Worm (Caenorhabditis elegans) whole organism, late embryonic: ENCODE results near the gene mpst-7.

Source experiments
- C08G9.2 ChIP-seq: sonication (generic microtip); optimal IDR thresholded peaks from 2 replicates; lab custom pipeline; 2016; ENCODE audit warnings: mild to moderate bottlenecking, missing genetic modification characterization, moderate library complexity, missing compliant biosample characterization
- K02D7.2 ChIP-seq: sonication (generic microtip); optimal IDR thresholded peaks from 2 replicates; lab custom pipeline; 2017; ENCODE audit warnings: mild to moderate bottlenecking, missing genetic modification characterization, missing compliant biosample characterization
- Y22D7AL.16 ChIP-seq: sonication (generic microtip); optimal IDR thresholded peaks from 2 replicates; lab custom pipeline; 2016; ENCODE audit warnings: missing genetic modification characterization, missing compliant biosample characterization
- ahr-1 ChIP-seq: sonication (generic microtip); optimal IDR thresholded peaks from 2 replicates; lab custom pipeline; 2016; ENCODE audit warnings: missing genetic modification characterization, missing compliant biosample characterization
- ama-1 ChIP-seq: fragments of 150-350 bp; optimal IDR thresholded peaks from 2 replicates; lab custom pipeline; 2014
- ceh-18 ChIP-seq: sonication (generic microtip); optimal IDR thresholded peaks from 2 replicates; lab custom pipeline; 2016; ENCODE audit warnings: missing genetic modification characterization, missing compliant biosample characterization
- ceh-19 ChIP-seq: fragments of 200-800 bp; sonication (Bioruptor generic); optimal IDR thresholded peaks from 2 replicates; lab custom pipeline; 2018; ENCODE audit warnings: mild to moderate bottlenecking, missing genetic modification characterization, missing compliant biosample characterization
- ceh-2 ChIP-seq: sonication (generic microtip); optimal IDR thresholded peaks from 2 replicates; lab custom pipeline; 2016; ENCODE audit warnings: missing genotype, missing genetic modification characterization, missing compliant biosample characterization
- ceh-22 ChIP-seq: sonication (generic microtip); optimal IDR thresholded peaks from 2 replicates; lab custom pipeline; 2017; ENCODE audit warnings: missing biosample characterization, missing genetic modification characterization
- ceh-24 ChIP-seq: sonication (generic microtip); optimal IDR thresholded peaks from 2 replicates; lab custom pipeline; 2016; ENCODE audit warnings: mild to moderate bottlenecking, missing genetic modification characterization, missing compliant biosample characterization
- ceh-30 ChIP-seq: fragments of 150-350 bp; optimal IDR thresholded peaks from 2 replicates; lab custom pipeline; 2014; ENCODE audit warnings: missing biosample characterization, missing genetic modification characterization
- ceh-48 ChIP-seq: sonication (generic microtip); optimal IDR thresholded peaks from 2 replicates; lab custom pipeline; 2016; ENCODE audit warnings: missing genetic modification characterization, inconsistent platforms, missing compliant biosample characterization
- ceh-6 ChIP-seq: fragments of 200-800 bp; sonication (Bioruptor generic); optimal IDR thresholded peaks from 2 replicates; lab custom pipeline; 2018; ENCODE audit warnings: mild to moderate bottlenecking, missing genetic modification characterization, missing compliant biosample characterization
- dmd-4 ChIP-seq: sonication (generic microtip); optimal IDR thresholded peaks from 2 replicates; lab custom pipeline; 2016; ENCODE audit warnings: borderline replicate concordance, missing genetic modification characterization, missing compliant biosample characterization
- elt-2 ChIP-seq: sonication (generic microtip); optimal IDR thresholded peaks from 2 replicates; lab custom pipeline; 2016; ENCODE audit warnings: missing genetic modification reagents, missing genetic modification characterization, missing compliant biosample characterization
- ets-4 ChIP-seq: sonication (generic microtip); optimal IDR thresholded peaks from 2 replicates; lab custom pipeline; 2016; ENCODE audit warnings: missing genetic modification characterization, missing compliant biosample characterization
- fax-1 ChIP-seq: sonication (generic microtip); optimal IDR thresholded peaks from 2 replicates; lab custom pipeline; 2016; ENCODE audit warnings: missing genotype, missing genetic modification characterization, missing compliant biosample characterization
- fkh-10 ChIP-seq: fragments of 150-350 bp; optimal IDR thresholded peaks from 2 replicates; lab custom pipeline; 2014; ENCODE audit warnings: missing biosample characterization, missing genetic modification reagents, missing genetic modification characterization
- gmeb-2 ChIP-seq: sonication (generic microtip); optimal IDR thresholded peaks from 2 replicates; lab custom pipeline; 2016; ENCODE audit warnings: missing genetic modification characterization, inconsistent platforms, missing compliant biosample characterization
- hlh-15 ChIP-seq: sonication (generic microtip); optimal IDR thresholded peaks from 2 replicates; lab custom pipeline; 2016; ENCODE audit warnings: missing genetic modification characterization, missing compliant biosample characterization
- hlh-30 ChIP-seq: sonication (generic microtip); optimal IDR thresholded peaks from 2 replicates; lab custom pipeline; 2017; ENCODE audit warnings: antibody characterized with exemption, missing genetic modification characterization, missing compliant biosample characterization; ENCODE audit not compliant: insufficient read depth
- lim-6 ChIP-seq: sonication (generic microtip); optimal IDR thresholded peaks from 2 replicates; lab custom pipeline; 2016; ENCODE audit warnings: missing genetic modification characterization, missing compliant biosample characterization
- lin-11 ChIP-seq: fragments of 200-800 bp; sonication (Bioruptor generic); optimal IDR thresholded peaks from 2 replicates; lab custom pipeline; 2018; ENCODE audit warnings: mild to moderate bottlenecking, missing genetic modification characterization, missing compliant biosample characterization
- madf-2 ChIP-seq: sonication (generic microtip); optimal IDR thresholded peaks from 2 replicates; lab custom pipeline; 2017; ENCODE audit warnings: missing genetic modification characterization, missing compliant biosample characterization
- mec-3 ChIP-seq: sonication (generic microtip); optimal IDR thresholded peaks from 2 replicates; lab custom pipeline; 2016; ENCODE audit warnings: borderline replicate concordance, missing genetic modification characterization, missing compliant biosample characterization
- nfya-1 ChIP-seq: sonication (generic microtip); optimal IDR thresholded peaks from 2 replicates; lab custom pipeline; 2017; ENCODE audit warnings: missing genetic modification characterization, mild to moderate bottlenecking, missing compliant biosample characterization, antibody characterized with exemption, moderate library complexity
- nhr-11 ChIP-seq: fragments of 150-350 bp; optimal IDR thresholded peaks from 2 replicates; lab custom pipeline; 2014; ENCODE audit warnings: missing biosample characterization, missing genetic modification characterization
- npax-4 ChIP-seq: sonication (generic microtip); optimal IDR thresholded peaks from 2 replicates; lab custom pipeline; 2016; ENCODE audit warnings: missing genetic modification characterization, missing compliant biosample characterization
- pag-3 ChIP-seq: sonication (generic microtip); optimal IDR thresholded peaks from 2 replicates; lab custom pipeline; 2016; ENCODE audit warnings: missing compliant biosample characterization, missing genetic modification characterization, borderline replicate concordance
- pat-9 ChIP-seq: fragments of 200-800 bp; sonication (Bioruptor generic); optimal IDR thresholded peaks from 2 replicates; lab custom pipeline; 2018; ENCODE audit warnings: mild to moderate bottlenecking, missing genetic modification characterization, moderate library complexity, missing compliant biosample characterization
- pha-2 ChIP-seq: sonication (generic microtip); optimal IDR thresholded peaks from 2 replicates; lab custom pipeline; 2017; ENCODE audit warnings: mild to moderate bottlenecking, missing genetic modification characterization, missing compliant biosample characterization
- pha-4 ChIP-seq: fragments of 150-350 bp; optimal IDR thresholded peaks from 2 replicates; lab custom pipeline; 2018; ENCODE audit warnings: missing biosample characterization, missing genetic modification reagents, missing genetic modification characterization
- pros-1 ChIP-seq: fragments of 150-350 bp; optimal IDR thresholded peaks from 2 replicates; lab custom pipeline; 2014; ENCODE audit warnings: missing biosample characterization, missing genetic modification reagents, missing genetic modification characterization
- ref-2 ChIP-seq: sonication (generic microtip); optimal IDR thresholded peaks from 2 replicates; lab custom pipeline; 2016; ENCODE audit warnings: missing genetic modification characterization, missing compliant biosample characterization
- sdc-2 ChIP-seq: sonication (generic microtip); optimal IDR thresholded peaks from 2 replicates; lab custom pipeline; 2016; ENCODE audit warnings: missing genotype, missing genetic modification characterization, missing compliant biosample characterization
- sox-2 ChIP-seq: fragments of 200-800 bp; sonication (Bioruptor generic); IDR thresholded peaks from 2 replicates; pipeline ENCODE4 v1.3.6; 2022; ENCODE audit warnings: missing genetic modification reagents, missing genetic modification characterization, missing compliant biosample characterization
- syd-9 ChIP-seq: sonication (generic microtip); optimal IDR thresholded peaks from 2 replicates; lab custom pipeline; 2016; ENCODE audit warnings: mild to moderate bottlenecking, missing genetic modification characterization, moderate library complexity, missing compliant biosample characterization
- unc-55 ChIP-seq: sonication (generic microtip); optimal IDR thresholded peaks from 2 replicates; lab custom pipeline; 2017; ENCODE audit warnings: missing biosample characterization, missing genetic modification reagents, missing genetic modification characterization
- unc-86 ChIP-seq: sonication (generic microtip); optimal IDR thresholded peaks from 2 replicates; lab custom pipeline; 2016; ENCODE audit warnings: missing genetic modification characterization, missing compliant biosample characterization
- zip-5 ChIP-seq: sonication (generic microtip); optimal IDR thresholded peaks from 2 replicates; lab custom pipeline; 2016; ENCODE audit warnings: missing genetic modification characterization, missing compliant biosample characterization

Gene mpst-7

ce11 chrV:13003378-13003777 is 42.4 kb upstream of the mpst-7 start (continued):
- TF ChIP-seq mec-3 (no peak), pat-9 (peak; percentile 89), sdc-2 (peak; percentile 76), lim-6 (peak; percentile 49), syd-9 (tag; lab: Kevin White, UChicago) (peak; percentile 86), dmd-4 (tag; lab: Kevin White, UChicago) (peak; percentile 82), ama-1 (no peak), gmeb-2 (tag; lab: Kevin White, UChicago) (peak; percentile 80), nfya-1 (tag; lab: Kevin White, UChicago) (peak; percentile 47), ceh-24 (tag; lab: Kevin White, UChicago) (peak; percentile 55), hlh-15 (tag; lab: Kevin White, UChicago) (peak; percentile 27), ceh-48 (tag; lab: Kevin White, UChicago) (peak; percentile 71), ceh-6 (peak; percentile 83), sox-2 (GFP tag; lab: Robert Waterston, UW) (peak; percentile 71), pha-4 (tag; lab: Kevin White, UChicago) (no peak), madf-2 (tag; lab: Kevin White, UChicago) (peak; percentile 78), Y22D7AL.16 (peak; percentile 91), pag-3 (tag; lab: Kevin White, UChicago) (peak; percentile 66), zip-5 (tag; lab: Kevin White, UChicago) (peak; percentile 45), ref-2 (peak; percentile 65), ceh-22 (tag; lab: Kevin White, UChicago) (no peak), lin-11 (tag; lab: Kevin White, UChicago) (peak; percentile 74), ceh-19 (GFP tag; lab: Kevin White, UChicago) (peak; percentile 83), npax-4 (peak; percentile 59), ceh-30 (tag; lab: Kevin White, UChicago) (no peak), ahr-1 (tag; lab: Kevin White, UChicago) (peak; percentile 55), ets-4 (peak; percentile 44), elt-2 (tag; lab: Kevin White, UChicago) (peak; percentile 84), ceh-2 (tag; lab: Kevin White, UChicago) (peak; percentile 73)

ce11 chrV:13002070-13002469 is 41.1 kb upstream of the mpst-7 start, which contains the start of gene inft-2:
inft-2 (plus strand) TSS chrV:13002317.
- no peak for TF ChIP-seq C08G9.2 (tag; lab: Kevin White, UChicago)
- TF ChIP-seq, all 69 proteins: peak for 0

- TF ChIP-seq ceh-2 (tag; lab: Kevin White, UChicago) (no peak), pros-1 (tag; lab: Kevin White, UChicago) (no peak), ceh-19 (GFP tag; lab: Kevin White, UChicago) (no peak), fax-1 (tag; lab: Kevin White, UChicago) (no peak), zip-5 (tag; lab: Kevin White, UChicago) (no peak), C08G9.2 (tag; lab: Kevin White, UChicago) (no peak), hlh-30 (tag; lab: Kevin White, UChicago) (no peak), ceh-30 (tag; lab: Kevin White, UChicago) (no peak), pha-2 (tag; lab: Kevin White, UChicago) (no peak), Y22D7AL.16 (no peak), dmd-4 (tag; lab: Kevin White, UChicago) (no peak), K02D7.2 (no peak), unc-55 (GFP tag; lab: Kevin White, UChicago) (no peak), fkh-10 (GFP tag; lab: Kevin White, UChicago) (no peak), nhr-11 (tag; lab: Kevin White, UChicago) (no peak), ama-1 (no peak), syd-9 (tag; lab: Kevin White, UChicago) (no peak), ceh-18 (tag; lab: Kevin White, UChicago) (no peak), unc-86 (tag; lab: Kevin White, UChicago) (no peak)
Measured at ce11 chrV:13000068-13000467, 39.1 kb upstream of the mpst-7 start.
